Worm (Caenorhabditis elegans) whole organism, L2 larva: ENCODE data around the gene D1005.10.

Source experiments
- C34F6.9 ChIP-seq: fragments of 150-350 bp; optimal IDR thresholded peaks from 2 replicates; lab custom pipeline; 2014; ENCODE audit warnings: missing biosample characterization, missing genetic modification characterization
- lin-11 ChIP-seq: fragments of 150-350 bp; sonication (generic microtip); optimal IDR thresholded peaks from 2 replicates; lab custom pipeline; 2014; ENCODE audit warnings: missing biosample characterization, missing genetic modification characterization, inconsistent platforms, mixed read lengths
- lin-39 ChIP-seq: fragments of 150-350 bp; optimal IDR thresholded peaks from 2 replicates; lab custom pipeline; 2014; ENCODE audit warnings: missing biosample characterization, missing genetic modification reagents, missing genetic modification characterization
- lsy-2 ChIP-seq, 2 experiments: fragments of 150-350 bp in 1 of 2; sonication (generic microtip) in 1 of 2; optimal IDR thresholded peaks; 2 replicates each; lab custom pipeline; 2014 to 2017; ENCODE audit warnings: missing biosample characterization in 2 of 2, missing genetic modification characterization in 2 of 2
- mbf-1 ChIP-seq: sonication (generic microtip); optimal IDR thresholded peaks from 2 replicates; lab custom pipeline; 2017; ENCODE audit warnings: missing biosample characterization, missing genetic modification characterization
- nhr-129 ChIP-seq: fragments of 150-350 bp; optimal IDR thresholded peaks from 2 replicates; lab custom pipeline; 2014; ENCODE audit warnings: missing biosample characterization, missing genetic modification characterization
- skn-1 ChIP-seq: sonication (generic microtip); optimal IDR thresholded peaks from 2 replicates; lab custom pipeline; 2017; ENCODE audit warnings: missing biosample characterization, missing genetic modification characterization
- unc-55 ChIP-seq: fragments of 150-350 bp; sonication (generic microtip); optimal IDR thresholded peaks from 3 replicates; lab custom pipeline; 2014; ENCODE audit warnings: missing biosample characterization, missing genetic modification reagents, missing genetic modification characterization

D1005.10 gene

ce11 chrX:1437097-1437496, 48.9 kb downstream of the D1005.10 start:
- TF ChIP-seq mbf-1 (no peak), skn-1 (tag; lab: Kevin White, UChicago) (no peak), nhr-129 (tag; lab: Kevin White, UChicago) (peak; percentile 47), unc-55 (peak; percentile 51), C34F6.9 (tag; lab: Kevin White, UChicago) (no peak), lsy-2 (tag; optimal IDR thresholded peaks at IDR 0.05; lab: Kevin White, UChicago) (peak in 1 of 2 experiments; percentile 10), lin-39 (tag; lab: Kevin White, UChicago) (no peak), lin-11 (tag; lab: Kevin White, UChicago) (peak; percentile 5)
